Fruit fly (Drosophila melanogaster) whole organism, pupa: Measurements from ENCODE around the gene erm.

ENCODE experiments used
- CG8159 ChIP-seq: fragments of 200-800 bp; sonication (Bioruptor generic); optimal IDR thresholded peaks from 3 replicates; lab custom pipeline; 2018; ENCODE audit warnings: missing biosample characterization, mild to moderate bottlenecking, missing genetic modification characterization, moderate library complexity
- Snoo ChIP-seq: fragments of 200-800 bp; sonication (Bioruptor generic); optimal IDR thresholded peaks from 3 replicates; lab custom pipeline; 2017; ENCODE audit warnings: missing biosample characterization, mild to moderate bottlenecking, missing genetic modification characterization, inconsistent platforms

- TF ChIP-seq CG8159 (tag; lab: Kevin White, UChicago) (no peak), Snoo (no peak)
These were observed 36.0 kb upstream of the erm start, which contains the start of gene CG33543 for dm6 chr2L:2006082-2006669.
